Worm (Caenorhabditis elegans): Measurements from ENCODE around the gene C47E8.9.

Gene C47E8.9

DNA sequence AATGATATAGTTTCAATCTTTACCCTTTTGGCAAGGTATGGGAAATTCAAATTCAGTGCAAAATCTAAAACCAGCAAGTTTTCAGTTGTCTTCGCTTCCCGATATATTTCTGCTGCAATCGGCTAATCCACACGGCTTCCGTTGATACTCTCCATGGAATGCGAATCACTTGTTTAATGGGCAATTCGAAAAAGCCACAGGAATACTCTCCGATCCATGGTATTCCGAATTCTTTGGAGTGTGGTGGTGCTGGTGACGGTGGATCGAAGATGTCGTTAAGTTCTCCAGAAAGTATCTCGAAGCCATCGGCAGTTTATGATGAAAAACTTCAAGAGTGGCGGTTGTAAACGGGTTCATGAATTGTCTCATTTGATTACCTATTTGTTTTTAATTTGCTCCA is 20.2 kb downstream of the C47E8.9 start:
- TF ChIP-seq ama-1 (optimal IDR thresholded peaks at IDR 0.05) (peak; percentile 22), lin-13 (GFP tag; optimal IDR thresholded peaks at IDR 0.05) (no peak), efl-1 (optimal IDR thresholded peaks at IDR 0.05) (no peak), efl-1 (GFP tag; optimal IDR thresholded peaks at IDR 0.05 in 1 of 2) (peak in 1 of 2 experiments; percentile 81), nhr-19 (GFP tag; conservative IDR thresholded peaks at IDR 0.05) (no peak), snu-23 (GFP tag; optimal IDR thresholded peaks at IDR 0.05) (no peak)

DNA sequence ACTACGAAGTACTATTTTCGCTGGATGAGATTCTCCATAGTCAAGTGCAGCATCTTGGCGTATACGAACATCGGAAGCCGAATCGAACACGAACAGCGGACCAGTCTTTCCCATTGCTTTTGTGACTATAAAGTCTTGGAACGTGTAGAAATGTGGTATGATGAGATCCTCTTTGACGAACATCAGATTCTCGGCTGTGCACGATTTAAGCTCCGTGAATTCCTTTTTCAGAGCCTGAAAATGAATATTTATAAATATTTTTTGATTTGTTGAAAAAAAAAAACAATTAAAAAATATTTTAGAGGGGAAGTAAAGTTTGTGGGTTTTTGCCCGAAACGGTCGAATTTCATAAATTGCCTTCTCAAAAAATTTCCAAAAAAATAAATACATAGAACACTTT is 20.8 kb downstream of the C47E8.9 start:
- TF ChIP-seq efl-1 (optimal IDR thresholded peaks at IDR 0.05) (no peak), efl-1 (GFP tag; optimal IDR thresholded peaks at IDR 0.05 in 1 of 2) (peak in 1 of 2 experiments; percentile 90), skn-1 (tag; optimal IDR thresholded peaks at IDR 0.05) (no peak)

DNA sequence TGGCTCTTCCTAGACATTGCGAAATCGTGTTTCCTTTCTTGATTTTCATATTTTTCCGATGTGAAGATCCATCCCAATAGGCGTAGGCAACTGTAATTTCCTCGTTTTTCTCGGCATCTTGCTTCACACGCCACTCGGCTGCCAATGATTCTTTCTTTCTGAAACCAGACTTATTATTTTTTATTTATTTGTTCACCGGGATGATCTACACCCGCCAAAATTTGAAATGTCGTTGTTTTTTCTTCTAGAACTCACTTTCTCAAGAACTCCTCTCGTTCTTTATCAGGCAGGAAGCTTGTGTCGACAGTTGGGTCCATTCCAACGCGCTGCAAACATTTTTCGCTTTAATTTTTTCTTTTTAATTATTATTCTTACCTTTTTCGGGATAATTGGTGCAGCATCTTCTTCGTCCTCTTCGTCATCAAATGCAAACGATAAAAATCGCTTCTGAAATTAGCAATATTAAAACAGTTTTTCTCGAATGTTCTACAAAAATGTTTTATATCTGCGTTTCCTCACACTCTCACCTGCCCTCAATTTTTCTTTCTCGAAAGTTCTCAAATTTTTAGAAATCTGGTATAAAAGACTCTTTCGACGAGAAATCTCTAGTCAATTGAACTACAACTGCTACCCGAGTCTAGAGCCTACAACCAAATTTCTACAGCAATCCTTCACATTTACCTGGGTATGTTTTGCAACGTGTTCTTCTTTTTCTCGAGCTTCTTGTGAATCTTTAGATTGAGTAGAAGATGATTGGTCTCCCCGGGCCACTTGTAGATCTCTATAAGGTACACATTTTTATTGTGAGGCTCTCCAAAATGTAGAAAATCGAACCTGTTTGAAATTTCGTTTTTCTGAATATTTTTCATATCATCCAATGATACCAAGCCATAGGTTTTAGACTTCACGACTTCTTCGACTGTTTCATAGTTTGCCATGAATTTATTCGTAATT is 21.5 kb downstream of the C47E8.9 start, which contains the start of gene hsp-90:
Gene hsp-90, plus strand, starts transcription at position 560 of the 954 bp plus-strand sequence.
- TF ChIP-seq nhr-20 (tag; optimal IDR thresholded peaks at IDR 0.05) = peak; percentile 8
- TF ChIP-seq sox-4 (tag; optimal IDR thresholded peaks at IDR 0.05) = no peak
- TF ChIP-seq nhr-90 (tag; optimal IDR thresholded peaks at IDR 0.05; ENCODE audit: poor library complexity) = no peak
- TF ChIP-seq dsc-1 (tag; optimal IDR thresholded peaks at IDR 0.05) = no peak
- no peak for TF ChIP-seq rnt-1 (tag; optimal IDR thresholded peaks at IDR 0.05)
- TF ChIP-seq snu-23 (GFP tag; optimal IDR thresholded peaks at IDR 0.05) = peak; percentile 3
- no peak for TF ChIP-seq unc-86 (tag; optimal IDR thresholded peaks at IDR 0.05)
- no peak for TF ChIP-seq mef-2 (tag; optimal IDR thresholded peaks at IDR 0.05)
- TF ChIP-seq nhr-84 (tag; optimal IDR thresholded peaks at IDR 0.05) = no peak
- TF ChIP-seq lir-3 (tag; optimal IDR thresholded peaks at IDR 0.05; ENCODE audit: poor library complexity) = no peak
- TF ChIP-seq efl-1 (optimal IDR thresholded peaks at IDR 0.05) = no peak
- peak in 1 of 2 experiments; percentile 50 for TF ChIP-seq efl-1 (GFP tag; optimal IDR thresholded peaks at IDR 0.05 in 1 of 2)

DNA sequence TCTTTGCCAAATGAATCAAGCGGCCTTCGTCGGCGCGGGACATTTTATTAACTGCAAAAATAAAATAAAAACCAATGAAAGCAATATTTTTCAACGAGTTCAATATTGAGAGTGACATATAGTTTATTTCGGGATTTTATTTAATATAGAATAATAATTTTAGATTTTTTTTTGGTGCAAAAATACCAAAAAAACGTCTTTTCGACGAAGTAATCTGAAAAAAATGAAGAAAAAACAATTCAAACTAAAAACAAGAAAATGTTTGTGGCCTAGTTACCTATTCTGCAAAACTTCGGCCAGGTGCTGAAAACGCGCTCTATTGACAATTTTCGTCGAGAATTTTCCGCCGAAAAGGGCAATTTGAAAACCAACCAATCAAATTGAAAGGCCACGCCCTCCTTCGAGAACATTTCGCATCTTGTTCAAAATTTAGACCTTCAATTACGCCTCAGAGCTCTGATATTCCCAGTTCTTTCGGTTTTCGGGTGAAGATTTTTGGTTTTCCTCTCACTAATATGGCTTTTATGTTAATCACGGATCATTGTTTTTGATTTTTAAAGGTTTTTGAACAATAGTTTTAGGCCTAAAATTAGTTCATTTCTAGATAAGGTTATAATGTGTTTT is 22.4 kb downstream of the C47E8.9 start, which contains the start of gene C47E8.4:
Gene C47E8.4, minus strand, starts transcription at position 51 of the 624 bp plus-strand sequence.
- TF ChIP-seq ces-1 (GFP tag; optimal IDR thresholded peaks at IDR 0.05) (no peak), xbp-1 (tag; optimal IDR thresholded peaks at IDR 0.05) (peak; percentile 99), nhr-76 (tag; optimal IDR thresholded peaks at IDR 0.05) (peak; percentile 83), fkh-10 (GFP tag; optimal IDR thresholded peaks at IDR 0.05) (peak; percentile 97), fos-1 (tag; optimal IDR thresholded peaks at IDR 0.05) (peak; percentile 95), unc-130 (tag; optimal IDR thresholded peaks at IDR 0.05) (peak; percentile 97), rnt-1 (tag; optimal IDR thresholded peaks at IDR 0.05) (peak; percentile 99), jun-1 (tag; optimal IDR thresholded peaks at IDR 0.05) (peak; percentile 98), unc-62 (GFP tag; optimal IDR thresholded peaks at IDR 0.05) (peak; percentile 75), snu-23 (GFP tag; optimal IDR thresholded peaks at IDR 0.05) (peak; percentile 99), egl-27 (tag; optimal IDR thresholded peaks at IDR 0.05) (peak; percentile 85 to 89), irx-1 (tag; optimal IDR thresholded peaks at IDR 0.05) (peak; percentile 99), nhr-11 (tag; optimal IDR thresholded peaks at IDR 0.05) (peak; percentile 95), lin-14 (GFP tag; optimal IDR thresholded peaks at IDR 0.05) (peak; percentile 99), elt-3 (tag; optimal IDR thresholded peaks at IDR 0.05) (peak in 4 of 6 experiments; percentile 12 to 99 (median 89)), unc-86 (tag; optimal IDR thresholded peaks at IDR 0.05) (peak; percentile 99), isw-1 (GFP tag; IDR thresholded peaks at IDR 0.05) (peak; percentile 100), ztf-11 (tag; optimal IDR thresholded peaks at IDR 0.05) (peak; percentile 53 to 100), nhr-19 (GFP tag; conservative IDR thresholded peaks at IDR 0.05) (peak; percentile 99), ceh-8 (GFP tag; optimal IDR thresholded peaks at IDR 0.05) (peak; percentile 98), C04F5.9 (tag; optimal IDR thresholded peaks at IDR 0.05) (peak; percentile 97), C34B4.2 (tag; optimal IDR thresholded peaks at IDR 0.05) (peak; percentile 89), ceh-63 (GFP tag; optimal IDR thresholded peaks at IDR 0.05) (peak; percentile 96), lin-35 (GFP tag; optimal IDR thresholded peaks at IDR 0.05) (peak; percentile 91 to 92), nhr-28 (tag; optimal IDR thresholded peaks at IDR 0.05) (peak; percentile 72), pag-3 (tag; optimal IDR thresholded peaks at IDR 0.05; ENCODE audit: borderline replicate concordance, insufficient read depth) (no peak), lin-13 (GFP tag; optimal IDR thresholded peaks at IDR 0.05) (peak; percentile 98), blmp-1 (tag; optimal IDR thresholded peaks at IDR 0.05) (peak; percentile 80), F16B12.6 (tag; optimal IDR thresholded peaks at IDR 0.05) (peak; percentile 26), aha-1 (tag; optimal IDR thresholded peaks at IDR 0.05) (peak; percentile 94), elt-2 (tag; optimal IDR thresholded peaks at IDR 0.05) (peak; percentile 90), sptf-1 (tag; optimal IDR thresholded peaks at IDR 0.05) (no peak)

Data from whole organism, L1 larva.